Worm (Caenorhabditis elegans): Measurements from ENCODE around the gene C25H3.3.

C25H3.3 gene

ce11 chrII:5693893-5694292 lies at the start of gene C25H3.3:
Gene C25H3.3, plus strand, starts transcription at chrII:5694193.
- TF ChIP-seq ama-1 (optimal IDR thresholded peaks at IDR 0.05) (no peak), jun-1 (tag; optimal IDR thresholded peaks at IDR 0.05) (no peak), ztf-11 (tag; optimal IDR thresholded peaks at IDR 0.05) (no peak), unc-39 (tag; optimal IDR thresholded peaks at IDR 0.05) (no peak), egl-27 (tag; optimal IDR thresholded peaks at IDR 0.05) (no peak), pqm-1 (tag; optimal IDR thresholded peaks at IDR 0.05) (no peak), daf-12 (tag; optimal IDR thresholded peaks at IDR 0.05) (no peak), zag-1 (tag; optimal IDR thresholded peaks at IDR 0.05) (no peak), mml-1 (tag; optimal IDR thresholded peaks at IDR 0.05) (no peak), ceh-9 (tag; optimal IDR thresholded peaks at IDR 0.05) (no peak), ceh-82 (tag; optimal IDR thresholded peaks at IDR 0.05) (no peak), nhr-11 (tag; optimal IDR thresholded peaks at IDR 0.05) (no peak), lsy-12 (tag; optimal IDR thresholded peaks at IDR 0.05) (no peak)

DNA sequence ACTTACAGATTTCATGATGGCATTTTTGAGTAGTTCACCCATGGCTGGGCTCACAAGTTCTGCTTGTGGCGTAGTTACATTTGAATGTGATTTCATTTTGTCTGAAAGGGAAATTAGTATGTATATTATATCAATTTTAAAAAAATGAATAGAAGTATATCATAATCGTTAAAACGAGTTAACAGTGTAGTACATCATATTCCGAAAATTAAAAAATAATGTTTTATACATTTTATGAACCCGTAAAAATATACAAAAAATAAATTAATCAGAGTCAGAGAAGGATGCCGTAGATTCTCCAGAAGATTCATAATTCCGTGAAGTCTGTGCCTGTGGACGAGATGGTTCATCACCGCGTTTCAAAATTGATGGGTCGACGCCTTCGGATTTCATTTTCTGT lies 47.1 kb upstream of the C25H3.3 start, which contains the start of gene F59E12.9:
TSS of gene F59E12.9 (minus strand) at position 101 of the 400 bp plus-strand sequence.
- no peak for TF ChIP-seq ama-1 (optimal IDR thresholded peaks at IDR 0.05)
- TF ChIP-seq ceh-16 (tag; optimal IDR thresholded peaks at IDR 0.05) = no peak
- no peak for TF ChIP-seq aly-2 (tag; optimal IDR thresholded peaks at IDR 0.05)
- TF ChIP-seq jun-1 (tag; optimal IDR thresholded peaks at IDR 0.05) = no peak
- no peak for TF ChIP-seq unc-62 (GFP tag; optimal IDR thresholded peaks at IDR 0.05)
- TF ChIP-seq lsy-12 (tag; optimal IDR thresholded peaks at IDR 0.05) = no peak
- TF ChIP-seq sea-2 (GFP tag; optimal IDR thresholded peaks at IDR 0.05) = no peak
- TF ChIP-seq nhr-76 (tag; optimal IDR thresholded peaks at IDR 0.05) = no peak
- TF ChIP-seq pqm-1 (tag; optimal IDR thresholded peaks at IDR 0.05) = no peak
- TF ChIP-seq nhr-11 (tag; optimal IDR thresholded peaks at IDR 0.05) = no peak
- no peak for TF ChIP-seq daf-12 (tag; optimal IDR thresholded peaks at IDR 0.05)
- no peak for TF ChIP-seq nfya-1 (tag; optimal IDR thresholded peaks at IDR 0.05; ENCODE audit: insufficient read depth)
- TF ChIP-seq lin-15B (tag; optimal IDR thresholded peaks at IDR 0.05) = no peak
- TF ChIP-seq mdl-1 (tag; optimal IDR thresholded peaks at IDR 0.05) = no peak

DNA sequence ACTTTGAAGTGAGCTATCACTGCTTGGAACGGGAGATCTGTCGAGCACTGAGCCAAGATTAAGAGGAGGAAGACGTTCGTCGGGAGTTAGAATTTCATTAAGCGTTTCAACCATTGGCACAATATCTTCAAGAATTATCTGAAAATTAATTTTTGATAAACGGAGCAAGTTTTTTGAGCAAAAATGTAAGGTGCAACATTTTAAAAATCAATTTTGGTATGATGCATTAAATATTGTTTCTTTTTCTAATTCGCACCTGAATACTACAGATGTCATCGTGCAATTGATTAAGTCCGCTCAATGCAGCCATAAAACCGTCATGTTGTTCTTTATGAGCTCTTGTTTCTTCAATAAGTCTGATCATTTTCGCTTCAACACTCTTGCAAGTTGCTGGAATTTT lies 45.7 kb upstream of the C25H3.3 start, which contains the start of gene ddl-1:
TSS of gene ddl-1 (minus strand) at position 101 of the 400 bp plus-strand sequence.
- TF ChIP-seq nhr-237 (tag; optimal IDR thresholded peaks at IDR 0.05) (no peak), nhr-25 (tag; optimal IDR thresholded peaks at IDR 0.05) (no peak), jun-1 (tag; optimal IDR thresholded peaks at IDR 0.05) (no peak), daf-12 (tag; optimal IDR thresholded peaks at IDR 0.05) (no peak), nhr-28 (tag; optimal IDR thresholded peaks at IDR 0.05) (no peak), nhr-77 (tag; optimal IDR thresholded peaks at IDR 0.05) (no peak), nhr-43 (tag; optimal IDR thresholded peaks at IDR 0.05; ENCODE audit: poor library complexity, severe bottlenecking) (no peak), nfya-1 (tag; optimal IDR thresholded peaks at IDR 0.05; ENCODE audit: insufficient read depth) (no peak), lin-15B (tag; optimal IDR thresholded peaks at IDR 0.05) (no peak), ztf-11 (tag; optimal IDR thresholded peaks at IDR 0.05) (no peak), ama-1 (optimal IDR thresholded peaks at IDR 0.05) (no peak), mdl-1 (tag; optimal IDR thresholded peaks at IDR 0.05) (no peak), R02D3.7 (tag; optimal IDR thresholded peaks at IDR 0.05) (no peak), eor-1 (tag; optimal IDR thresholded peaks at IDR 0.05) (no peak), nhr-12 (tag; optimal IDR thresholded peaks at IDR 0.05) (no peak)

DNA sequence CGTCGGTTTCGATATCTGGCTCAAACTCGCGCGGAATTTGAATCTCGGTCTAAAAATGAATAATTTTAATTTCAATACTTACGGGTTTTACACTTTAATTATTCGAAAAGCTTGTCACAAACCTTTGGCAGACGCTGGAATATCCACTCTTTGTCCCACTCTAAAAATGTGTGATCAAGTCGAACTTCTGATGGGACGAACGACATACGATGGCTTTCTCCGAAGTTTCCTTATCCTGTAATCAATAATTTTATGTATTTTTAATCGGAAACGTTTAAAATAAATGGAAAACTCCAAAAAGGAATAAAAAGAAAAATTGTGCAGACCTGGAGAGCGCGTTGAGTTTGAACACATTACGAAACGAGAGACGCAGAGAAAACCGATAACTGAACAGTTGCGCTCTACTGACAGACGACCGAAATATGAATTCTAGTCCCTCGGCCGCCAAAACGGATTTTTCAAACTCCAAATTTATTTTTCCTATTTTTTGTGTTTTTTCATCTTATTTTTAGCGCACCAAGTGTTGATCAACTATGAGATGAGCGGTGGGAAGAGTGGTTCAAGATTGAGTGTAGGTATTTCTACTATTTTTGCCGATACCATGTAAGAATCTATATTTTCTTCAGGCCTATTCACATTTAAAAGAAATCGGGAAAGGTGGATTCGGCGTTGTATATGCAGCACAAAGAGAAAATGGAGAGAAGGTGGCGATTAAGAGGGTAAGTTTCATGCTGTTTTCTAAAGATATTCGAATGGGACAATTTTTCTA lies 44.6 kb upstream of the C25H3.3 start, which contains the start of the genes sam-4, F59E12.17 and zyg-1:
TSS of gene sam-4 (minus strand) at position 51 of the 769 bp plus-strand sequence.
TSS of gene F59E12.17 (minus strand) at position 235 of the 769 bp plus-strand sequence.
TSS of gene zyg-1 (plus strand) at position 513 of the 769 bp plus-strand sequence.
- TF ChIP-seq eor-1 (tag; optimal IDR thresholded peaks at IDR 0.05) (no peak), elt-1 (tag; optimal IDR thresholded peaks at IDR 0.05) (no peak), ceh-9 (tag; optimal IDR thresholded peaks at IDR 0.05) (no peak), fkh-2 (tag; optimal IDR thresholded peaks at IDR 0.05) (no peak), egl-5 (tag; optimal IDR thresholded peaks at IDR 0.05) (peak; percentile 63), lin-15B (tag; optimal IDR thresholded peaks at IDR 0.05) (peak; percentile 95), nhr-43 (tag; optimal IDR thresholded peaks at IDR 0.05; ENCODE audit: poor library complexity, severe bottlenecking) (peak; percentile 6), daf-12 (tag; optimal IDR thresholded peaks at IDR 0.05) (no peak), nhr-237 (tag; optimal IDR thresholded peaks at IDR 0.05) (no peak), aly-2 (tag; optimal IDR thresholded peaks at IDR 0.05) (no peak), unc-39 (tag; optimal IDR thresholded peaks at IDR 0.05) (no peak), pha-4 (tag; optimal IDR thresholded peaks at IDR 0.05) (peak; percentile 87), ztf-11 (tag; optimal IDR thresholded peaks at IDR 0.05) (no peak), pqm-1 (tag; optimal IDR thresholded peaks at IDR 0.05) (peak; percentile 18), fkh-10 (GFP tag; optimal IDR thresholded peaks at IDR 0.05) (no peak), ztf-4 (tag; optimal IDR thresholded peaks at IDR 0.05) (no peak), nhr-25 (tag; optimal IDR thresholded peaks at IDR 0.05) (peak; percentile 51), nhr-77 (tag; optimal IDR thresholded peaks at IDR 0.05) (no peak), ama-1 (optimal IDR thresholded peaks at IDR 0.05) (no peak), nfya-1 (tag; optimal IDR thresholded peaks at IDR 0.05; ENCODE audit: insufficient read depth) (peak; percentile 90), ceh-16 (tag; optimal IDR thresholded peaks at IDR 0.05) (no peak), fos-1 (tag; optimal IDR thresholded peaks at IDR 0.05) (no peak), nhr-23 (tag; optimal IDR thresholded peaks at IDR 0.05) (peak; percentile 17), hmg-11 (tag; optimal IDR thresholded peaks at IDR 0.05) (peak; percentile 35), egl-27 (tag; optimal IDR thresholded peaks at IDR 0.05) (no peak), ZK546.5 (tag; optimal IDR thresholded peaks at IDR 0.05) (no peak), lsy-12 (tag; optimal IDR thresholded peaks at IDR 0.05) (no peak), nhr-28 (tag; optimal IDR thresholded peaks at IDR 0.05) (no peak), elt-3 (tag; optimal IDR thresholded peaks at IDR 0.05) (no peak), sea-2 (GFP tag; optimal IDR thresholded peaks at IDR 0.05) (no peak), R02D3.7 (tag; optimal IDR thresholded peaks at IDR 0.05) (no peak), nhr-11 (tag; optimal IDR thresholded peaks at IDR 0.05) (no peak), tbx-2 (tag; optimal IDR thresholded peaks at IDR 0.05) (no peak)
